Fruit fly (Drosophila melanogaster): ENCODE data around the gene osa.

DNA sequence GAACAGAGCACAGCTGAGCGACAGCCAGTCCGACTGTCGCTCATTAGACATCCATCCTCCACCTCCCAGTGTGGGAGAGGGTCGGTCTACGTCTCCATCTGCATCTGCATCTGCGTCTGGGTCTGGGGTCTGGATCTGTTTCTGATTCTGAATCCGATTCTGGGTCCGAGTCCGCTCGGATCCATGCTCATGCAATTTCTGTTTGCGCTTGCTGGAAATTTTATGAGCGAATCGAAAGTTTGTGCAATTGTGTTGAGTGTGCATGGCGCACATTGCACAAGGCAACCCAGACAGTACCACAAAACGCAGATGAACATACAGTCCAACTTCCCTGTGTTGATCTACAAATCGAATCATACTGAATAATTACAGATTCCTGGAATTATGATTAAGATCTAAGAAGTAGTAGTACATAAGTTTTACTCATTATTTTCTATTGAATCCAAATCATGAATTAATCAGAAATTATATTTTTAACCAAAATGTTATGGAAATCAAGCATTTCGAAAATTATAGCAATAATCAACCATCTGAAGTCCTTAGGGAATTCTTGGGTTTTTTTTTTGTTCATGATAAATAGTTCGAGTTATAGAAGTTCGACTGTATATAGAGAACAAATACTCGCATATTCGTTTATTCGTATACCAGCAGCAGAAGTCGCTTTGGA, 15.0 kb downstream of the osa start:
- TF ChIP-seq CG33017 (tag; optimal IDR thresholded peaks at IDR 0.05): peak; percentile 89
- no peak for TF ChIP-seq Mnt (GFP tag; optimal IDR thresholded peaks at IDR 0.05)
- no peak for TF ChIP-seq cnc (optimal IDR thresholded peaks at IDR 0.05)
- TF ChIP-seq toe (GFP tag; optimal IDR thresholded peaks at IDR 0.05): peak; percentile 73
- peak; percentile 81 for TF ChIP-seq kay (GFP tag; ENCODE audit: borderline replicate concordance)
- TF ChIP-seq ovo (GFP tag; optimal IDR thresholded peaks at IDR 0.05): peak; percentile 19

All from whole organism, adult.